Worm (Caenorhabditis elegans) whole organism, L4/young adult: ENCODE results near the gene mog-5.

Source experiments
- W03F9.2 ChIP-seq: fragments of 150-350 bp; optimal IDR thresholded peaks from 2 replicates; lab custom pipeline; 2014; ENCODE audit warnings: missing biosample characterization, missing genetic modification characterization
- dao-5 ChIP-seq: sonication (generic microtip); optimal IDR thresholded peaks from 2 replicates; lab custom pipeline; 2016; ENCODE audit warnings: missing genotype, missing genetic modification characterization, moderate library complexity, missing compliant biosample characterization
- him-1 ChIP-seq: sonication (generic microtip); optimal IDR thresholded peaks from 2 replicates; lab custom pipeline; 2016; ENCODE audit warnings: missing genotype, missing genetic modification reagents, missing genetic modification characterization, missing compliant biosample characterization

Gene mog-5

DNA sequence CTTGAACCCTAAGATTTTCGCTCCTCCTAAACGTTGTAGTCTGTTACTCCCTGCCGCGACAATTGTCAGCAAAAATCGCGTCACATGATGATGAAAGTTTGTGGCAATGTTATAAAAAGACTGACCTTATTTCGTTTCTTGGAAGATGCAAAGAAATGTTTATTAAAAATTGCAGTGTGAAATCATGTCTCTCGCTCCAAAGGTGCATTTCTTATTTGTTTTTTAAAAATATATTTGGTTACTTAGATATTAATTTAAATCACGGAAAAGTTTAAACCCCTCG, 21.2 kb upstream of the mog-5 start:
- TF ChIP-seq him-1 (tag; lab: Kevin White, UChicago) (no peak), W03F9.2 (tag; lab: Kevin White, UChicago) (no peak)

DNA sequence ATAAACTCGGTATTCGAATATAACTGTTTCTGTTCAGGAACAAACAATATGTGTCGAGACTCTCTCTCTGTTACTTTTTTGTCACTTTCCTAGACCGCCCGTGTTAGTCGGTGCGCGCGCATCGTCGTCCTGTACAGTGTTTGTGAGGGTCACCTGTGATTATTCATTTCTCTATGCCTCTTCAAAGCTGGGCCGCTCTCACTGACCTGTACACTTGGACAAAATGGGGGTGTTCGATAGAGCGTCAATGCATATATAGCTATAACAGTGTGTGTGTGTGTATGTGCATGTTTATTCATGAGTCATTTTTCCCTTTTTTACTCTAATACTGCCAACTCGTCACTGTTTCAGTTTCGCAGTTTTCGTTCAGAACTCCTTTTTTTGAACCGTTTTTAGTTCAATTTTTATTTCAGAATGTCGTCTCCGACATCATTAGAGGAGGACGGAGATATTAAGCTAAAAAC, 19.7 kb upstream of the mog-5 start, which contains the start of gene pkc-3:
Gene pkc-3, plus strand, starts transcription at position 414 of the 464 bp plus-strand sequence.
- TF ChIP-seq W03F9.2 (tag; lab: Kevin White, UChicago) (no peak), him-1 (tag; lab: Kevin White, UChicago) (no peak), dao-5 (no peak)

DNA sequence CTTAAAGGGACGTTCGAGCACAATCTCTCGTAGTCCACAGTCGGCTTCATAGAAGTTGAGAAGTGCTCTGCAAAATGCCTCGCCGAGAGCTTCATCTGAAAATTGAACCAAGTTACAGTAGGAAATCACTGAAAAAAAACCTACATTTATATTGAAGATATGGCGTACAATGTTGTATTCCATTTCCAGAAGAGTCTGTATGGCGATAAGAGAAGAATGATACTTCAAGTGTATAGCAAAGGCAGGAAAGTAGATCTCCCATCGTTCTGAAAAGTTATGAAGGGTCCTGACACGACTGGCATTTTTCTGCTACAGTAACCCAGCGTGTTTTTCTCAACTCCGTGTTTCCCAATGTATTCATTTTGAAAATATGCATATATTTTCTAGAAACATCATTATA, 15.1 kb upstream of the mog-5 start:
- TF ChIP-seq W03F9.2 (tag; lab: Kevin White, UChicago) = no peak
- no peak for TF ChIP-seq him-1 (tag; lab: Kevin White, UChicago)
- no peak for TF ChIP-seq dao-5

- TF ChIP-seq W03F9.2 (tag; lab: Kevin White, UChicago) (no peak), him-1 (tag; lab: Kevin White, UChicago) (no peak), dao-5 (no peak)
These were observed 12.1 kb upstream of the mog-5 start, which contains the start of gene ccpp-6 for ce11 chrII:5387217-5387616. Gene ccpp-6 (minus strand): TSS chrII:5387317.

DNA sequence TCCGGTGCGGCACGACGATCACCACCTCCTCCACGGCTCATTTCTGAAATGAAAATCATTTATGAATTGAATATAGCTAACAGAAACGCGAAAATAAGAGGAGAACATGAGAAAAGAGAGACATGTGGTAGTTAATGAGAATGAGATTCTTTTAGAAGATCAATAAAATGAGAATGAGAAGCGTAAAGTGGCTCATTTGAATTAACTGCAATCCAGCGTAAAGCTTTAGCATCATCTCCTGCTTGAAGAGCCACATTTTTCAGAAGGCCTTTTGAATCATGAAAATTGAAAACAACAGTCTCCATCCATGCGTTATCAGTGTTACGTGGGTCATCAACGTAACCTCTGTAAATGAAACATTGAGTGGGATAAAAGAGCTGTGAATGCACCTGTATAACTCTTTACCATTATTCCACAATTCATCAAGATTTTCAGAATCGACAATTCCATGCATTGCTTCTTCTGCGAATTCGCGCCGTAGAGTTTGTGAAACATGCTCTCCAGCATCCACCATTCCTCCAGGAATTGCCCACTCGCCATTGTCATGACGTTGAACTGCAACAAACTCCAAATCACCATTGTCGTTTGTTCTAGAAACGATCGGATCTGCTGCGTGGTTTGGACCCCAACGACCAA, 10.4 kb upstream of the mog-5 start, which contains the start of gene rsp-4:
Gene rsp-4, minus strand, starts transcription at position 51 of the 636 bp plus-strand sequence.
- no peak for TF ChIP-seq him-1 (tag; lab: Kevin White, UChicago)
- no peak for TF ChIP-seq W03F9.2 (tag; lab: Kevin White, UChicago)
- TF ChIP-seq dao-5 = no peak

ce11 chrII:5389831-5390323, 9.5 kb upstream of the mog-5 start, which contains the start of gene ndx-6:
Gene ndx-6 (minus strand): TSS chrII:5389881.
- no peak for TF ChIP-seq dao-5
- peak; percentile 72 for TF ChIP-seq W03F9.2 (tag; lab: Kevin White, UChicago)
- peak; percentile 24 for TF ChIP-seq him-1 (tag; lab: Kevin White, UChicago)

- no peak for TF ChIP-seq him-1 (tag; lab: Kevin White, UChicago)
- no peak for TF ChIP-seq dao-5
- no peak for TF ChIP-seq W03F9.2 (tag; lab: Kevin White, UChicago)
These were observed 7.9 kb upstream of the mog-5 start for ce11 chrII:5391447-5391846.

ce11 chrII:5393090-5393489, 6.2 kb upstream of the mog-5 start, which contains the start of gene brap-2:
Gene brap-2 (minus strand): TSS chrII:5393190.
- TF ChIP-seq W03F9.2 (tag; lab: Kevin White, UChicago) (no peak), dao-5 (no peak), him-1 (tag; lab: Kevin White, UChicago) (no peak)

DNA sequence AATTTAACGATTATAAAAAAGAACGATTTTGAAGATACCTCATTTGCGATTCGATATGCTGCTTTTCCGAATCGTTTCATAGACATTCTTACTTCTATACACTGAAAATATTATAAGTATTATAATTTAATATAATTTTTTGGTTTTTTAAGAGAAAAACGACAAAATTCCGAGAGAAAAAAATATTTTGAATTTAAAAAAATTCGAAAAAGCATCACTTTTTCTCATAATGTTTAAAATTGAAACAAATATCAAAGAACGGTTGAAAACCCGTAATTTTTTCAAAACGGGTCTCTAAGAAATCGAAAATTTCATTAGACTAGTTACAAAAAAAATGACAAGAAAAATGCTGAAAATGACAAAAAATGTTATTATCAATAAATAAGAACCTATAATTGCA, 3.7 kb upstream of the mog-5 start, which contains the start of gene pink-1:
Gene pink-1, minus strand, starts transcription at position 101 of the 400 bp plus-strand sequence.
- no peak for TF ChIP-seq him-1 (tag; lab: Kevin White, UChicago)
- no peak for TF ChIP-seq W03F9.2 (tag; lab: Kevin White, UChicago)
- TF ChIP-seq dao-5 = no peak

- TF ChIP-seq dao-5 (no peak), W03F9.2 (tag; lab: Kevin White, UChicago) (no peak), him-1 (tag; lab: Kevin White, UChicago) (no peak)
These were observed 559 bp upstream of the mog-5 start, which contains the start of gene fbxl-3 for ce11 chrII:5398779-5399178. Gene fbxl-3 (minus strand): TSS chrII:5398902.

DNA sequence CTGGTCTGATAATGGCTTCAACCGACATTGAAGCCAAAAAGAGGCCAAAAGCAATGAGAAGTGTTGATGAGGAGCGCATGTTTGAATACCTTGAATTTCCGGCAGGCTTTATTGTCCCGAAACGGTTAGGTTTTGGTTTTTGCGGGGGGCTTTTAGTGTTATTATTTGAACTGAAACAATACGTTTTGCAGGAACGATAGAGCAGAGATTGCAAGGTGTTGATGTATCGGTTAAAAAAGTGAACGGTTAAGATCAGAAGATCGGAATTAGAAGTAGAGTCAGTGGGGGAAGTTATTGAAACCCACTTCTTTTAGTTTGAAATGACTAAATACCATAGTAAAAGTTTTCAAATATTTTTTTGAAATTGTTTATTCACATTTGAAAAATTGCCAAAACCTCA, 8.2 kb downstream of the mog-5 start, which contains the start of gene clec-141:
Gene clec-141, minus strand, starts transcription at position 101 of the 400 bp plus-strand sequence.
- TF ChIP-seq him-1 (tag; lab: Kevin White, UChicago) (no peak), W03F9.2 (tag; lab: Kevin White, UChicago) (no peak), dao-5 (no peak)

- no peak for TF ChIP-seq dao-5
- no peak for TF ChIP-seq W03F9.2 (tag; lab: Kevin White, UChicago)
- no peak for TF ChIP-seq him-1 (tag; lab: Kevin White, UChicago)
These were observed 9.6 kb downstream of the mog-5 start, which contains the start of the genes EEED8.12 and EEED8.4 for ce11 chrII:5408924-5409323. Gene EEED8.12 (minus strand): TSS chrII:5409024. Gene EEED8.4 (plus strand): TSS chrII:5409319.

DNA sequence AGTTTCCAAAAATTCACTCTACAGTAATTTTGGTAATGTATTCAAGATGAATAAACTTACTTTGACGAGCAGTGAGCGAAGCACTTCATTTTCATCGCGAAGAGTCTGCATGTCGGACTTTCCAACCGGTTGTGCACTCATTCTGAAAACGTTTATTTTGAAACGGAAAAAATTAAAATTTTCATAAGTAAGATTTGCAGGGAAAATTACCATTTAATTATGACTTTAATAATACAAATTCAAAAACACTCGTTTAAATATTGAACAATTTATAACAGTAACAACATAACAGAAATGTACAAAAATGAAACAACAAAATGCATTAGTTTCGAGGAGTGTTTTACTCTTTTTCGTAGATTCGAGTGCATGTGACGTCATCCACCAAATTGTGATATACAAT, 13.1 kb downstream of the mog-5 start, which contains the start of the genes EEED8.13 and EEED8.18:
Gene EEED8.13, minus strand, starts transcription at position 101 of the 400 bp plus-strand sequence.
Gene EEED8.18, minus strand, starts transcription at position 144 of the 400 bp plus-strand sequence.
- no peak for TF ChIP-seq W03F9.2 (tag; lab: Kevin White, UChicago)
- TF ChIP-seq dao-5 = no peak
- TF ChIP-seq him-1 (tag; lab: Kevin White, UChicago) = no peak

- TF ChIP-seq him-1 (tag; lab: Kevin White, UChicago) = no peak
These were observed 14.7 kb downstream of the mog-5 start, which contains the start of the genes EEED8.14 and EEED8.3 for ce11 chrII:5414040-5414439. Gene EEED8.14 (minus strand): TSS chrII:5414052. Gene EEED8.3 (plus strand): TSS chrII:5414276.
